Worm (Caenorhabditis elegans) whole organism, L1 larva: ENCODE results near the gene F37A8.5.

Source experiments
- C16A3.4 ChIP-seq: fragments of 150-350 bp; optimal IDR thresholded peaks from 2 replicates; lab custom pipeline; 2014; ENCODE audit warnings: missing biosample characterization, missing genetic modification characterization
- aha-1 ChIP-seq: fragments of 150-350 bp; optimal IDR thresholded peaks from 2 replicates; lab custom pipeline; 2014; ENCODE audit warnings: missing biosample characterization, missing genetic modification characterization
- alr-1 ChIP-seq: fragments of 200-800 bp; sonication (Bioruptor generic); optimal IDR thresholded peaks from 2 replicates; lab custom pipeline; 2018; ENCODE audit warnings: borderline replicate concordance, mild to moderate bottlenecking, missing genetic modification characterization, missing compliant biosample characterization
- aly-2 ChIP-seq: fragments of 150-350 bp; optimal IDR thresholded peaks from 2 replicates; lab custom pipeline; 2014; ENCODE audit warnings: missing biosample characterization, missing genetic modification characterization
- blmp-1 ChIP-seq: fragments of 150-350 bp; optimal IDR thresholded peaks from 2 replicates; lab custom pipeline; 2014; ENCODE audit warnings: missing biosample characterization, missing genetic modification characterization
- ceh-63 ChIP-seq: fragments of 200-800 bp; sonication (Bioruptor generic); optimal IDR thresholded peaks from 2 replicates; lab custom pipeline; 2018; ENCODE audit warnings: mild to moderate bottlenecking, missing genetic modification characterization, missing compliant biosample characterization
- ceh-8 ChIP-seq: fragments of 200-800 bp; sonication (Bioruptor generic); optimal IDR thresholded peaks from 2 replicates; lab custom pipeline; 2018; ENCODE audit warnings: mild to moderate bottlenecking, missing genetic modification characterization, moderate library complexity, missing compliant biosample characterization
- ces-1 ChIP-seq: fragments of 150-350 bp; optimal IDR thresholded peaks from 2 replicates; lab custom pipeline; 2014; ENCODE audit warnings: missing biosample characterization, missing genetic modification reagents, missing genetic modification characterization
- dsc-1 ChIP-seq: sonication (generic microtip); optimal IDR thresholded peaks from 2 replicates; lab custom pipeline; 2016; ENCODE audit warnings: mild to moderate bottlenecking, missing genetic modification characterization, missing compliant biosample characterization
- efl-1 ChIP-seq, 4 experiments: fragments of 150-350 bp; optimal IDR thresholded peaks in 3 of 4; peaks in 1 of 4; 1 replicate in 1 of 4; 2 replicates in 3 of 4; lab custom pipeline; 2014; ENCODE audit warnings: missing biosample characterization in 2 of 4, missing genetic modification characterization in 2 of 4, missing genetic modification reagents in 2 of 4
- elt-3 ChIP-seq, 6 experiments: fragments of 150-350 bp in 1 of 6; sonication (generic microtip); optimal IDR thresholded peaks; 2 replicates each; lab custom pipeline; 2017 to 2018; ENCODE audit warnings: missing biosample characterization in 6 of 6, missing genetic modification characterization in 6 of 6, inconsistent platforms in 1 of 6
- ets-5 ChIP-seq: fragments of 200-800 bp; sonication (Bioruptor generic); IDR thresholded peaks from 2 replicates; pipeline ENCODE4 v1.3.6; 2022; ENCODE audit warnings: missing genetic modification characterization, missing compliant biosample characterization
- fkh-8 ChIP-seq: sonication (generic microtip); optimal IDR thresholded peaks from 2 replicates; lab custom pipeline; 2016; ENCODE audit warnings: mild to moderate bottlenecking, missing genetic modification characterization, missing compliant biosample characterization
- grh-1 ChIP-seq: fragments of 200-800 bp; sonication (Bioruptor generic); IDR thresholded peaks from 2 replicates; pipeline ENCODE4 v1.3.6; 2022; ENCODE audit warnings: missing genetic modification reagents, missing genetic modification characterization, missing compliant biosample characterization
- irx-1 ChIP-seq: sonication (generic microtip); optimal IDR thresholded peaks from 2 replicates; lab custom pipeline; 2016; ENCODE audit warnings: missing genetic modification characterization, missing compliant biosample characterization
- lin-13 ChIP-seq: fragments of 150-350 bp; optimal IDR thresholded peaks from 2 replicates; lab custom pipeline; 2014; ENCODE audit warnings: missing biosample characterization, missing genetic modification reagents, missing genetic modification characterization
- lin-14 ChIP-seq: fragments of 200-800 bp; sonication (Bioruptor generic); optimal IDR thresholded peaks from 2 replicates; lab custom pipeline; 2018; ENCODE audit warnings: mild to moderate bottlenecking, missing genetic modification characterization, moderate library complexity, missing compliant biosample characterization
- lin-15B ChIP-seq: fragments of 150-350 bp; sonication (generic microtip); optimal IDR thresholded peaks from 3 replicates; lab custom pipeline; 2014; ENCODE audit warnings: missing biosample characterization, missing genetic modification characterization
- lin-35 ChIP-seq, 2 experiments: fragments of 150-350 bp; optimal IDR thresholded peaks; 2 replicates each; lab custom pipeline; 2014; ENCODE audit warnings: missing biosample characterization in 2 of 2, missing genetic modification characterization in 2 of 2, missing genetic modification reagents in 2 of 2
- lin-39 ChIP-seq: fragments of 150-350 bp; optimal IDR thresholded peaks from 2 replicates; lab custom pipeline; 2014; ENCODE audit warnings: missing biosample characterization, missing genetic modification reagents, missing genetic modification characterization
- lsy-2 ChIP-seq, 2 experiments: fragments of 150-350 bp; optimal IDR thresholded peaks; 2 replicates each; lab custom pipeline; 2014; ENCODE audit warnings: missing biosample characterization in 2 of 2, missing genetic modification characterization in 2 of 2
- mab-9 ChIP-seq: fragments of 200-800 bp; sonication (Bioruptor generic); IDR thresholded peaks from 2 replicates; pipeline ENCODE4 v1.3.6; 2022; ENCODE audit warnings: missing genetic modification reagents, missing genetic modification characterization, missing compliant biosample characterization
- mdl-1 ChIP-seq, 2 experiments: fragments of 150-350 bp; optimal IDR thresholded peaks; 2 replicates each; lab custom pipeline; 2014 to 2017; ENCODE audit warnings: missing biosample characterization in 2 of 2, missing genetic modification characterization in 2 of 2, inconsistent platforms in 1 of 2
- mef-2 ChIP-seq: fragments of 150-350 bp; optimal IDR thresholded peaks from 2 replicates; lab custom pipeline; 2014; ENCODE audit warnings: missing biosample characterization, missing genetic modification characterization
- mep-1 ChIP-seq: fragments of 150-350 bp; optimal IDR thresholded peaks from 2 replicates; lab custom pipeline; 2014; ENCODE audit warnings: missing biosample characterization, missing genetic modification characterization
- nhr-11 ChIP-seq: fragments of 150-350 bp; optimal IDR thresholded peaks from 2 replicates; lab custom pipeline; 2014; ENCODE audit warnings: missing biosample characterization, missing genetic modification characterization
- nhr-20 ChIP-seq: sonication (generic microtip); optimal IDR thresholded peaks from 2 replicates; lab custom pipeline; 2016; ENCODE audit warnings: mild to moderate bottlenecking, missing genetic modification characterization, missing compliant biosample characterization
- nhr-237 ChIP-seq: fragments of 150-350 bp; optimal IDR thresholded peaks from 2 replicates; lab custom pipeline; 2014; ENCODE audit warnings: missing biosample characterization, missing genetic modification characterization
- nhr-71 ChIP-seq: sonication (generic microtip); optimal IDR thresholded peaks from 2 replicates; lab custom pipeline; 2016; ENCODE audit warnings: mild to moderate bottlenecking, missing genetic modification characterization, moderate library complexity, missing compliant biosample characterization
- nhr-76 ChIP-seq: sonication (generic microtip); optimal IDR thresholded peaks from 2 replicates; lab custom pipeline; 2017; ENCODE audit warnings: missing biosample characterization, missing genetic modification characterization
- nhr-77 ChIP-seq: fragments of 150-350 bp; optimal IDR thresholded peaks from 2 replicates; lab custom pipeline; 2014; ENCODE audit warnings: missing biosample characterization, missing genetic modification characterization
- pqm-1 ChIP-seq: sonication (generic microtip); optimal IDR thresholded peaks from 3 replicates; lab custom pipeline; 2017; ENCODE audit warnings: missing biosample characterization, missing genetic modification characterization
- skn-1 ChIP-seq: fragments of 150-350 bp; optimal IDR thresholded peaks from 2 replicates; lab custom pipeline; 2014; ENCODE audit warnings: missing biosample characterization, missing genetic modification characterization
- snpc-4 ChIP-seq: fragments of 150-350 bp; optimal IDR thresholded peaks from 2 replicates; lab custom pipeline; 2014; ENCODE audit warnings: missing biosample characterization, missing genetic modification characterization
- snu-23 ChIP-seq: sonication (generic microtip); optimal IDR thresholded peaks from 2 replicates; lab custom pipeline; 2016; ENCODE audit warnings: missing genetic modification characterization, missing compliant biosample characterization
- unc-130 ChIP-seq: fragments of 150-350 bp; optimal IDR thresholded peaks from 2 replicates; lab custom pipeline; 2017; ENCODE audit warnings: missing biosample characterization, missing genetic modification characterization, inconsistent platforms
- unc-86 ChIP-seq: sonication (generic microtip); optimal IDR thresholded peaks from 2 replicates; lab custom pipeline; 2016; ENCODE audit warnings: missing genetic modification characterization, missing compliant biosample characterization
- unc-98 ChIP-seq: fragments of 200-800 bp; sonication (Bioruptor generic); IDR thresholded peaks from 2 replicates; pipeline ENCODE4 v1.3.6; 2022; ENCODE audit warnings: missing genetic modification characterization, missing compliant biosample characterization
- ztf-11 ChIP-seq, 2 experiments: sonication (generic microtip); optimal IDR thresholded peaks; 2 replicates each; lab custom pipeline; 2016 to 2017; ENCODE audit warnings: missing genetic modification characterization in 2 of 2, missing biosample characterization in 1 of 2, missing compliant biosample characterization in 1 of 2

Gene F37A8.5

DNA sequence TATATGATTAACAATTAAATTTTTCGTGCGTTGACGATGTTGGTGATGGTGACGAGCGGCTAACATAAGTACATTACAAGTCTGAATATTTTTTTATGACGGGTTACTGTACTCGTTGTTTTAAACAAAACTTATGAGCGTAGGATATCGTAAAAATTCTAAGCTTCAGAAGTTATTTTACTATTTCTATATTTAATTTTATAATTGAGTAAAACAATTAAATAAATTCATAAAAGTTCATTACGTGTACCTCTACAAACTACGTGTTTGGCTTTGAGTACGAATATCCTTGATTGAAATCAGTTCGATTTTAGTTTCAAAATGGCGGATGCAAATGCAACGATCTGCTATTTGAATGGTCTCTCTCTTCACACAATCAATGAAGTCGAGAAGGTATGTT, 28.3 kb upstream of the F37A8.5 start, which contains the start of gene F37A8.1:
F37A8.1 (plus strand) TSS at position 301 of the 400 bp plus-strand sequence.
- TF ChIP-seq lin-39 (tag; lab: Kevin White, UChicago) (no peak), mep-1 (tag; lab: Kevin White, UChicago) (no peak), irx-1 (no peak), snpc-4 (tag; lab: Kevin White, UChicago) (no peak), fkh-8 (tag; lab: Kevin White, UChicago) (no peak), lin-15B (tag; lab: Kevin White, UChicago) (no peak), aly-2 (tag; lab: Kevin White, UChicago) (no peak), mef-2 (tag; lab: Kevin White, UChicago) (no peak)

DNA sequence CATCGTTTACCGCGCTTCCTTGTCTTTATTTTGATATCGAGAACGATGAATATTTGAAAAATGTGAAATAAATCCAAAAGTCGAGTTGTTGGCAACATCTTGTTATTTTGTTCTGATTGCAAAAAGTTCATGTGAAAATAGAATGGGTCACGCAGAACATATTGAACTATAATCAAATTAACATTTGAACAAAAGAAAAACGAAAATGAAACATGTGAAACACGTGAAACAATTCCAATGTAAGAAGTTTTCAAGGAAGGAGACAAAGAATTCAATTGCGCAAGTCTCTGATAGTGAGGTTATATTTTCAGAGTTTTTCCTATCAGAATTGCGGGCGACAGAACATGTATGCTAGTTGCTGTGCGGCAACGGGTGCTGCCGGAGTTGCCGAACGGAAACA, 25.0 kb upstream of the F37A8.5 start, which contains the start of gene F37A8.2:
F37A8.2 (minus strand) TSS at position 101 of the 400 bp plus-strand sequence.
- TF ChIP-seq lin-15B (tag; lab: Kevin White, UChicago) (no peak), lin-13 (no peak), skn-1 (no peak), efl-1 (optimal IDR thresholded peaks at IDR 0.05; lab: Kevin White, UChicago) (no peak), efl-1 (GFP tag; optimal IDR thresholded peaks at IDR 0.05 in 1 of 2; lab: Kevin White, UChicago) (peak in 1 of 2 experiments; percentile 84)

DNA sequence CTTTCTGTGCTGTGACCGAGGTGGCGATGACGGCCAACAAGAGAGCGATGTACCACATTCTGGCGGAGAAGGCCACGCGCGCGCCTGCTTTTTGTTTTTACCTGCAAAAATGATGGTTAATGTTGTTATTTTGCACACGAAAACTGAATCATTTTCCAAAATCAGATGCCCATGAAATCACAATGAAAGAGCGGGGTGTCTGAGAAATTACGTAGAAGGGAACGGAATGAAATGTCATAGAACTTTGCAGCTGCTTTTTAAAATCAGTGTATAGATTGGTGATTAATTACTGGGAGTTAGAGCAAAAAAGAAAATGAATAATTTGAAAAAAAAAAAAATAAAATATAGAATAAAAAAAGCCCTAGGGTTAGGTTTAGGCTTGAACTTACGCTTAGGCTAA, 20.6 kb upstream of the F37A8.5 start, which contains the start of gene npl-10:
npl-10 (minus strand) TSS at position 101 of the 400 bp plus-strand sequence.
- TF ChIP-seq fkh-8 (tag; lab: Kevin White, UChicago) (no peak), dsc-1 (tag; lab: Kevin White, UChicago) (no peak), ceh-8 (GFP tag; lab: Kevin White, UChicago) (no peak), ceh-63 (GFP tag; lab: Kevin White, UChicago) (no peak), mdl-1 (tag; optimal IDR thresholded peaks at IDR 0.05; lab: Kevin White, UChicago) (no peak), irx-1 (no peak), ztf-11 (tag; optimal IDR thresholded peaks at IDR 0.05; lab: Kevin White, UChicago) (no peak), snu-23 (GFP tag; lab: Kevin White, UChicago) (no peak), ces-1 (GFP tag; lab: Kevin White, UChicago) (no peak), aha-1 (tag; lab: Kevin White, UChicago) (no peak), C16A3.4 (no peak), mab-9 (GFP tag; lab: Robert Waterston, UW) (no peak), unc-98 (GFP tag; lab: Robert Waterston, UW) (no peak), unc-130 (no peak), nhr-11 (tag; lab: Kevin White, UChicago) (no peak), nhr-71 (tag; lab: Kevin White, UChicago) (no peak), nhr-77 (tag; lab: Kevin White, UChicago) (no peak), grh-1 (GFP tag; lab: Robert Waterston, UW) (no peak), nhr-76 (no peak), unc-86 (tag; lab: Kevin White, UChicago) (no peak)
- TF ChIP-seq, all 84 proteins: peak for 0

DNA sequence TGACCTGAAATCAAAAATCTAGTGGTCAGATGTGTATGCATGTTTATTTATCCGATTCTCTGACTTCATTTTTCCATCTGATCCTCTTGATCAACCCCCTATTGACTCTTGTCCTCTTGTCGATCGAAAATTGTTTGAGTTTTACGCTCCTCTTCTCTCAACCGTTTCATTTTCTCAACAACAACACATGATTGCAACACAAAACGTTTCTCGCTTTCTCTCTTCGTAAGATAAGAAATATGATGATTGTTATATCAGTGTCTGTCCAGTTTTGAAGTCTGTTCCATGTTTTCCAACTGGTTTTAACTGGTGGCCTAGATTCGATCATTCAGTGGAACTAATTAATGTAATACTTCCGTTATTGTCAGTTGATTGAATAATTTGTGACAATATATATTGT, 4.4 kb upstream of the F37A8.5 start:
- no peak for TF ChIP-seq irx-1
- TF ChIP-seq nhr-237 (tag; lab: Kevin White, UChicago), result no peak
- TF ChIP-seq unc-130, result peak; percentile 64
- TF ChIP-seq lsy-2 (tag; optimal IDR thresholded peaks at IDR 0.05; lab: Kevin White, UChicago), result peak in 1 of 2 experiments; percentile 0
- TF ChIP-seq ets-5, result no peak
- peak; percentile 7 for TF ChIP-seq nhr-20
- TF ChIP-seq snu-23 (GFP tag; lab: Kevin White, UChicago), result peak; percentile 11
- TF ChIP-seq elt-3 (tag; optimal IDR thresholded peaks at IDR 0.05; lab: Kevin White, UChicago), result peak in 1 of 6 experiments; percentile 33
- peak; percentile 28 for TF ChIP-seq C16A3.4
- no peak for TF ChIP-seq alr-1 (tag; lab: Kevin White, UChicago)
- TF ChIP-seq mdl-1 (tag; optimal IDR thresholded peaks at IDR 0.05; lab: Kevin White, UChicago), result peak in 1 of 2 experiments; percentile 30
- peak in 1 of 2 experiments; percentile 64 for TF ChIP-seq lin-35 (GFP tag; optimal IDR thresholded peaks at IDR 0.05; lab: Kevin White, UChicago)
- TF ChIP-seq pqm-1 (tag; lab: Kevin White, UChicago), result no peak
- TF ChIP-seq lin-14 (GFP tag; lab: Kevin White, UChicago), result peak; percentile 44
- peak; percentile 91 for TF ChIP-seq blmp-1 (tag; lab: Kevin White, UChicago)
- TF ChIP-seq mep-1 (tag; lab: Kevin White, UChicago), result peak; percentile 12
